ENCODE assay signal across 1 fruit fly cellular context in genomic region chr3L:5277942-5278341, dm6.
TF ChIP-seq lines count a peak whose summit lies in the region.

Gene shep, minus strand, starts transcription at chr3L:5277944.

TF ChIP-seq in whole organism, embryonic, 481 proteins besides CTCF, POLR2A, EP300 and RAD21 (continued from another document):
- TF ChIP-seq toy (GFP tag; IDR thresholded peaks at IDR 0.05; lab: Robert Waterston, UW) = peak; percentile 70
- TF ChIP-seq Xrp1 (GFP tag; IDR thresholded peaks at IDR 0.05; lab: Robert Waterston, UW) = peak; percentile 94
- peak; percentile 46; the same call in 1 of the 2 replicates for TF ChIP-seq Gsc (GFP tag; IDR thresholded peaks at IDR 0.05; lab: Robert Waterston, UW)
- no peak for TF ChIP-seq ato (GFP tag; IDR thresholded peaks at IDR 0.05; lab: Robert Waterston, UW; ENCODE audit: partially characterized antibody)
- peak; percentile 52 for TF ChIP-seq Lhr (GFP tag; optimal IDR thresholded peaks at IDR 0.05; lab: Kevin White, UChicago)
- TF ChIP-seq sc (optimal IDR thresholded peaks at IDR 0.05; lab: Kevin White, UChicago) = no peak
- TF ChIP-seq sc (GFP tag; optimal IDR thresholded peaks at IDR 0.05; lab: Kevin White, UChicago) = peak; percentile 84
- no peak for TF ChIP-seq nerfin-2 (GFP tag; IDR thresholded peaks at IDR 0.05; lab: Robert Waterston, UW; ENCODE audit: partially characterized antibody)
- peak; percentile 92 for TF ChIP-seq CG10979 (tag; optimal IDR thresholded peaks at IDR 0.05; lab: Kevin White, UChicago)
- TF ChIP-seq Atf-2 (GFP tag; optimal IDR thresholded peaks at IDR 0.05; lab: Kevin White, UChicago) = peak; percentile 41
- peak; percentile 58; the same call in 2 of the 3 replicates for TF ChIP-seq CG11560 (tag; IDR thresholded peaks at IDR 0.05; lab: Robert Waterston, UW)
- peak; percentile 74 for TF ChIP-seq Nf-YC (tag; optimal IDR thresholded peaks at IDR 0.05; lab: Kevin White, UChicago)
- peak; percentile 59 for TF ChIP-seq Mes4 (GFP tag; optimal IDR thresholded peaks at IDR 0.05; lab: Kevin White, UChicago)
- TF ChIP-seq CG11093 (GFP tag; IDR thresholded peaks at IDR 0.05; lab: Robert Waterston, UW) = peak; percentile 76
- TF ChIP-seq gsb-n (tag; optimal IDR thresholded peaks at IDR 0.05; lab: Kevin White, UChicago) = peak; percentile 88
- TF ChIP-seq nerfin-1 (tag; optimal IDR thresholded peaks at IDR 0.05; lab: Kevin White, UChicago) = peak; percentile 87
- no peak for TF ChIP-seq amos (GFP tag; IDR thresholded peaks at IDR 0.05; lab: Robert Waterston, UW; ENCODE audit: partially characterized antibody)
- peak; percentile 73 for TF ChIP-seq HLH54F (GFP tag; optimal IDR thresholded peaks at IDR 0.05; lab: Kevin White, UChicago)
- TF ChIP-seq CG8290 (GFP tag; optimal IDR thresholded peaks at IDR 0.05; lab: Kevin White, UChicago) = peak; percentile 79
- peak in 1 of 2 experiments; percentile 65 for TF ChIP-seq CG8290 (tag; optimal IDR thresholded peaks at IDR 0.05; lab: Kevin White, UChicago)
- TF ChIP-seq CG4707 (GFP tag; optimal IDR thresholded peaks at IDR 0.05; lab: Kevin White, UChicago) = peak; percentile 77
- TF ChIP-seq Hsf (GFP tag; optimal IDR thresholded peaks at IDR 0.05; lab: Kevin White, UChicago) = peak; percentile 90
- peak; percentile 52 for TF ChIP-seq CG8944 (GFP tag; optimal IDR thresholded peaks at IDR 0.05; lab: Kevin White, UChicago)
- TF ChIP-seq repo (GFP tag; optimal IDR thresholded peaks at IDR 0.05; lab: Kevin White, UChicago) = peak; percentile 51
- no peak for TF ChIP-seq CG4282 (GFP tag; optimal IDR thresholded peaks at IDR 0.05; lab: Kevin White, UChicago)
- peak; percentile 83 for TF ChIP-seq CG1233 (GFP tag; optimal IDR thresholded peaks at IDR 0.05; lab: Kevin White, UChicago)
- TF ChIP-seq kni (GFP tag; optimal IDR thresholded peaks at IDR 0.05; lab: Kevin White, UChicago) = no peak
- TF ChIP-seq z (GFP tag; IDR thresholded peaks at IDR 0.05; lab: Robert Waterston, UW) = no peak
- peak; percentile 82; the same call in 2 of the 3 replicates for TF ChIP-seq otp (GFP tag; IDR thresholded peaks at IDR 0.05; lab: Robert Waterston, UW)
- TF ChIP-seq Tbp (GFP tag; optimal IDR thresholded peaks at IDR 0.05; lab: Kevin White, UChicago) = no peak
- TF ChIP-seq kah (GFP tag; optimal IDR thresholded peaks at IDR 0.05; lab: Kevin White, UChicago) = peak; percentile 76
- TF ChIP-seq ftz-f1 (GFP tag; optimal IDR thresholded peaks at IDR 0.05; lab: Kevin White, UChicago) = no peak
- peak; percentile 71 for TF ChIP-seq shn (GFP tag; optimal IDR thresholded peaks at IDR 0.05; lab: Kevin White, UChicago)
- peak; percentile 83 for TF ChIP-seq CG4404 (GFP tag; IDR thresholded peaks at IDR 0.05; lab: Robert Waterston, UW)
- TF ChIP-seq btn (GFP tag; optimal IDR thresholded peaks at IDR 0.05; lab: Kevin White, UChicago) = peak; percentile 52
- peak; percentile 59 for TF ChIP-seq fd102C (GFP tag; optimal IDR thresholded peaks at IDR 0.05; lab: Kevin White, UChicago)
- TF ChIP-seq CG1529 (GFP tag; optimal IDR thresholded peaks at IDR 0.05; lab: Kevin White, UChicago) = peak; percentile 81
- TF ChIP-seq CG11085 (GFP tag; IDR thresholded peaks at IDR 0.05; lab: Robert Waterston, UW) = peak; percentile 63
